Fruit fly (Drosophila melanogaster): ENCODE measurements around the gene Hmu.

Gene Hmu

DNA sequence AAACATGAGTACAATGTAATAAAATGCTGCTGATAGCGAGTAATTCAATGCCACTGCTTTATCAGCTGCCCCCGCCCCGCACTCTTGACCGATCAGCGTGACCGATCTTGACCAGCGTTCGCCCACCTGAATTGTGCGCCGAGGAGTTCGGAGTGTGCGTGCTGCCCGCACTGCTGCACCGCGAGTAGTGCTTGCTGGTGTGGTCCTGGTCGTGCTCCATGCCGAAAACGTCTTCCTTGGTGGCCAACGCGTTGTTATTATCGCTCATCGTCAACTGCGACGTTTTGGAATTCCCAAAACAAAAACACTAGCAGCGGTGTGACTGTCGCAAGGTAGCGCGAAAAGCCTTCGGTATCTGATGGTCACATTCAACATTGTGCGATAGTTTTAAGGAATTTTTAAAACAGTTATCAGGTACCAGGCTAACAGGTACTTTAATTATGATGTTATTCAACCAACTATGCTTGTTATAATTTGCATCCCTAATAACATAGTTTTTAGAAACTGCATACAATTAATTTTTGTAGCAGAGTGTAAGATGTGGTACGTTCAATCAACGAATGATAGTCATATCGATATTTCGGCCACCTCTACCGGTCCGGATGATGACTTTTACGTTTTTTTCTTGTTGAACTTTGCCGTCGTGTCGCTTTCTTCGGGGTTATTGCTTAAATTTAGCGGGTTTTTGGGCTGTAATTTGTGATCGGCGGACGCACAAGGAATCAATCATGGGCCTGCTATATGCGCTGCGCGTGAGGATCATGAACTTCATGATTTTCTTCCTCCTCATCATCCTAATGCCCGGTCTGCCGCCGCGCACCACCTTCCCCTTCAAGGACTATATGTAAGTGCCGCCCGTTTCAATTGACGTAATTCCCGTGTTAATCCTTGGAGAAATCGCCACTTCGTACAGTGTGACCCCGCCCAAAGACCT lies at the start of gene Hmu, which contains the start of gene bigmax:
TSS of gene Hmu (plus strand) at position 568 of the 934 bp plus-strand sequence.
TSS of gene bigmax (minus strand) at position 325 of the 934 bp plus-strand sequence.
- TF ChIP-seq usp (GFP tag; optimal IDR thresholded peaks at IDR 0.05) (no peak), Dll (optimal IDR thresholded peaks at IDR 0.05) (peak; percentile 34)

DNA sequence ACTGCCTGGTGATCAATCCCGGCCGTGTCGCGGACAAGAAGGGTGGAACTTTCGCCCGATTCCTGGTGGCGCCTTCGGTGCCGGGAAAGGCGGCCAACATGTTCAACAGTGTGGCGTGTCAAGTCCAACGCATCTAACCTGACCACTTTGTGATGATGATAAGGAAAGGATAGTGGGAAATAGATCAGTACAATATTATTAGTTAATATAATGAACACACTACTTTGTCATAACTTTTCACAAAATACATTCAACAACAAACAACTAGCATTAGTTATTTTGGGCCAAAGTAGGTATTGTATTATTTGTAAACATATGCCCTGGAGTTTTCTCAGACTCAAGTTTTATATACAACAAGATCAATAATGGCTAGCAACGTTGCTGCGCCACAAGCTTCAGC lies 47.6 kb upstream of the Hmu start, which contains the start of gene CG17991:
TSS of gene CG17991 (plus strand) at position 301 of the 400 bp plus-strand sequence.
- TF ChIP-seq usp (GFP tag; optimal IDR thresholded peaks at IDR 0.05) (no peak), CG8478 (optimal IDR thresholded peaks at IDR 0.05) (no peak), Dll (optimal IDR thresholded peaks at IDR 0.05) (no peak), psq (optimal IDR thresholded peaks at IDR 0.05) (no peak), pan (optimal IDR thresholded peaks at IDR 0.05) (no peak), EcR (GFP tag; optimal IDR thresholded peaks at IDR 0.05) (no peak)

DNA sequence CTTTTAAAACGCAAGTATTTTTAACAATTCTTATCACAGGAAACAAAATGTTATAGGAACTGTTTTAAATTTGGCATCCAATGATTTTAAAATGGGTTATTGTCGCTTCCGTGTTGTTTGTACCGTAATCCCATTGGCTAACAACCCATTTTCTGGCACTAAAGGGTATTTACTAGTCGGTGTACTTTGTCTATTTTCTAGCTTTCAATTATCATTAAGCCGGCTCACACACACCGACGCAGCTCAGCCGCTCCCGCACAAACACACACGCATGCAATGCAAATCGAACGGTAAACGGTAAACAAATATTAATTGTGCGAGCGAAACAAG lies 44.2 kb upstream of the Hmu start:
- TF ChIP-seq EcR (GFP tag; optimal IDR thresholded peaks at IDR 0.05) (no peak), CG8478 (optimal IDR thresholded peaks at IDR 0.05) (no peak), Dll (optimal IDR thresholded peaks at IDR 0.05) (no peak), psq (optimal IDR thresholded peaks at IDR 0.05) (no peak), usp (GFP tag; optimal IDR thresholded peaks at IDR 0.05) (no peak), pan (optimal IDR thresholded peaks at IDR 0.05) (no peak)

DNA sequence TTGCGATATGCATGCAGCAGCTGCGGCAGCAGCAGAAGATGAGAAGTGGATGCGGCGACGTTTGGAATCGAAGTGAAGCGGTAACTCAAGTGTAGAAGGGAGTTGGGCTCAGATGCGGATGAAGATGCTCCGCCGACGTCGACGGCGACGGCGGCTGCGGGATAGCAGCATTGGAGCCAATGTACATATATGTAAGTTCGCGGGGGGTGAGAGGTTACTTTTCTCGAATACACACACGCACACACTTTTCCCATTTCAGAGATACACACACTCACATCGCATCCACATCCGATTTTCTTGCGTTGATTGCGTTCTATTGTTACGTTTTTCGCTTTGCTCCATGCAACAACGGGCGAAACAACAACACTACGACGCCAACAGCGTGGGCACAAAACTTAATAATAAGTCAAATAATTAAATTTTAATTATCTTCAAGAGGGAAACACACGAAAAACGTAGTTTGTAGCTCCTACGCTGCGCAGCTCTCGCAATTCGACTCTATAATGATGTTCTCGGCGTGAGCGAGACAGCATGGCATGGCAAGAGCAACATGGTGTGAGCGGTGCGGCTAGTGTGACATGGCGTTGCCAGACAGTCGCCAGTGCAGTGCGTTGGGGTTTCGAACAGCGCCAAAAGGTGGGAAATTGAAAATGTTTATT lies 43.7 kb upstream of the Hmu start, which contains the start of gene CG18766:
TSS of gene CG18766 (minus strand) at position 508 of the 659 bp plus-strand sequence.
- no peak for TF ChIP-seq Dll (optimal IDR thresholded peaks at IDR 0.05)
- TF ChIP-seq pan (optimal IDR thresholded peaks at IDR 0.05) = no peak
- no peak for TF ChIP-seq usp (GFP tag; optimal IDR thresholded peaks at IDR 0.05)
- no peak for TF ChIP-seq EcR (GFP tag; optimal IDR thresholded peaks at IDR 0.05)
- peak; percentile 81 for TF ChIP-seq CG8478 (optimal IDR thresholded peaks at IDR 0.05)
- no peak for TF ChIP-seq psq (optimal IDR thresholded peaks at IDR 0.05)

DNA sequence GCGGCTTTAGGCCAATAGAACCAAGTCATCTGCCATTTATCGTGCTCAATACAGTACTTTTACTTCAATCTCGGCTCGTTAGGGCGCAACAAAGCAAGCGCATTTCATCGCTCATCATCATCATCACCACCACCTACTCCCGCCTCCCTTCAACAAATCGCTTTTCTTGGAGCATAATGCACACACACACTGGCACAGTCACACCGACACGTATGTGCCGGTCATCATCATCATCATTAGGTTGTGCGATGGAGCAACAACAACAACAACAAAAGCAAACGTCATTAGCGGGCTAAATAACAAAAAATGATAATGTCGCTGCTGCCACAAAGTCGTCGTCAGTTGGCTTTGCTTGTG lies 43.2 kb upstream of the Hmu start:
- TF ChIP-seq EcR (GFP tag; optimal IDR thresholded peaks at IDR 0.05) = no peak
- no peak for TF ChIP-seq usp (GFP tag; optimal IDR thresholded peaks at IDR 0.05)
- no peak for TF ChIP-seq pan (optimal IDR thresholded peaks at IDR 0.05)
- no peak for TF ChIP-seq psq (optimal IDR thresholded peaks at IDR 0.05)
- TF ChIP-seq Dll (optimal IDR thresholded peaks at IDR 0.05) = no peak
- no peak for TF ChIP-seq CG8478 (optimal IDR thresholded peaks at IDR 0.05)

DNA sequence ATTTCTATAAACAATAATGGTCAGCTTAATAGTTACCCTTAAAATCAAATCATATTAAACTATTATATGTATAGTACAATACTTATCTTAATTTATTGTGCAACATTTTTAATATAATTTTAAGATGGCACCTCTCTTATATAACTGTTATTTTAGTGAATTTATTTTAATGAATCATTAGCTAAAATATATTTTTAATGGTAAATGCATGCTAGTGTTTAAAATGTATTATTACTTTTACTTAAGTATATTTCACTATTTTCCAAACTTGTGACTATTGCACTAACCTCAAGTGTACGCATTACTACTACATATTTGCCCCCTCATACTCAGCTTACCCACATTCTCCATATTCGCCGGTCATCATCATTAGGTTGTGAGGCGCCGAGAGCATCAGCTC lies 42.3 kb upstream of the Hmu start:
- TF ChIP-seq psq (optimal IDR thresholded peaks at IDR 0.05) (no peak), CG8478 (optimal IDR thresholded peaks at IDR 0.05) (no peak), EcR (GFP tag; optimal IDR thresholded peaks at IDR 0.05) (no peak)

DNA sequence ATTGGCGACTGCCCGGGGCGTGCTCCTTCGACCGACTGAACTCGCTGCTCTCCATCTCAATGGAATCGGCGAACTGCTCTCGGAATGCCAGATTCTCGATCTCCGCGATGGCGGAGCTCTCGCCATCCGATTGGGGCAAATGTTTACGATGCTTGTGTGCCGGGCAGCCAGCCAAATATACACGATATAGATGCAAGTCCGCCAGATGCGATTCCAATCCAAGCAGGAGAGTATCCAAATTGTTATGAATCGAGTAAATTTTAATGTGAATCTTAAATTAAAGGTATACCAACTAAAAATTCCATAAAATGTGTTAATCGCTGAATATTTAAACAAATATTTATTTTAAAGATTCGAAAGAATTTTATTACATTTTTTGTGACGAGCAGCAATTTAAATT lies 40.7 kb upstream of the Hmu start, which contains the start of gene CG5984:
TSS of gene CG5984 (minus strand) at position 101 of the 400 bp plus-strand sequence.
- no peak for TF ChIP-seq Dll (optimal IDR thresholded peaks at IDR 0.05)
- no peak for TF ChIP-seq EcR (GFP tag; optimal IDR thresholded peaks at IDR 0.05)

DNA sequence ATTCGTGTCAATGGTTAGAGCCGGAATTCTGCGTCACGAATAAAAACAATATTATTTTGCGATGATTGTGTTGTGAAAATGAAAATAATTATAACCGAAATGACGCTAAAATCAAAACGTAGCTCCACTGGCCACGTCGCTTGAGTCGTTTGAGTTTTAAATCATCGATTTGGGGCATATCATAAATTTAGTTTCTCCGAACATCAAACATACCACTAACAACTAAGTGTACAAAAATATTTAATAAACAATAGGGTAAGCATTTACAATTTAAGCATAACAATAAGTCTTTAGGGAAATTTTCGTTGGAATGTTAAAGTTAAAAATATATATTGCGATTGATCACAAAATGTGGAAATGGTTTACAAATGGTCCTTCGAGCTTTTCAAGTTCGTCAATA lies 37.7 kb upstream of the Hmu start, which contains the start of the genes TTLL6B and TfIIA-L:
TSS of gene TTLL6B (minus strand) at position 101 of the 400 bp plus-strand sequence.
TSS of gene TfIIA-L (plus strand) at position 206 of the 400 bp plus-strand sequence.
- TF ChIP-seq psq (optimal IDR thresholded peaks at IDR 0.05) = no peak
- TF ChIP-seq usp (GFP tag; optimal IDR thresholded peaks at IDR 0.05) = no peak
- no peak for TF ChIP-seq EcR (GFP tag; optimal IDR thresholded peaks at IDR 0.05)
- no peak for TF ChIP-seq pan (optimal IDR thresholded peaks at IDR 0.05)
- TF ChIP-seq CG8478 (optimal IDR thresholded peaks at IDR 0.05) = no peak
- TF ChIP-seq Dll (optimal IDR thresholded peaks at IDR 0.05) = no peak

DNA sequence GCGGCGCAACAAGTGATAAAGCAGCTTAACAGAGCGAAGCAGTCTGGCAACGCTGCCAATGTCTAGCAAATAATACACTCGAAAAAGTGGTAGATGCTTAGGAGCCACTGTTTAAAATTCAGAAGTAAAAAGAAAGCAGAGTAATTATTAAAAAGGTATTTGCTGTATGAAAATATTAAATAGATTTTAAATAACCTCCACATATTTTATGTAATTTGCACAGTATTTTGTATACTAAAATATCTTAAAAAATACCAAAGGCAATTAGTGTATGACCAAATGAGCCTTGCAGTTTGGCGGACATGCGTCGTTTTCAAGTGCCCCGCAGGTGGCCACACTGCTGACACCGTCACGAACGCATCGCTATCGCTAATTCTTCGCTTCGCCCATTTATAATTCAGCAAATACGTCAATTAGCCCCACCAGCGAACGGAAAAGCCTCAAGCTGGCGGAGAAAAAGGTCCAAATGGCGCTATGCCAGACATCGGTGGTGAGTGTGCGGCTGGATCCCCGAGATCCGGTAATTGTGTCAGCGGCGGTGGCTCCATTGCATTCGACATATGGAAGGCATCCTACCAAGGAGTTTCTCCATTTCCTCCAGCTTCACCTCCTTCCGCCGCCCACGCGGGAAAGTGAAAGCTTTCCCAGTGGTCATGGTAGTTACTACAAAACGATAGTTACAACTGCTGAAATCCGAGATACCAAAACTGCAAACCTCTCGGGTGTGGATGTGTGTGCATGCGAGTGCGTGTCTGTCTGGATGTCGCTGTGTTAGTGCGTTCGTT lies 35.2 kb upstream of the Hmu start, which contains the start of gene pll:
TSS of gene pll (minus strand) at position 47 of the 785 bp plus-strand sequence.
- TF ChIP-seq EcR (GFP tag; optimal IDR thresholded peaks at IDR 0.05) (no peak), Dll (optimal IDR thresholded peaks at IDR 0.05) (no peak), pan (optimal IDR thresholded peaks at IDR 0.05) (no peak), usp (GFP tag; optimal IDR thresholded peaks at IDR 0.05) (no peak), CG8478 (optimal IDR thresholded peaks at IDR 0.05) (no peak), psq (optimal IDR thresholded peaks at IDR 0.05) (no peak)

DNA sequence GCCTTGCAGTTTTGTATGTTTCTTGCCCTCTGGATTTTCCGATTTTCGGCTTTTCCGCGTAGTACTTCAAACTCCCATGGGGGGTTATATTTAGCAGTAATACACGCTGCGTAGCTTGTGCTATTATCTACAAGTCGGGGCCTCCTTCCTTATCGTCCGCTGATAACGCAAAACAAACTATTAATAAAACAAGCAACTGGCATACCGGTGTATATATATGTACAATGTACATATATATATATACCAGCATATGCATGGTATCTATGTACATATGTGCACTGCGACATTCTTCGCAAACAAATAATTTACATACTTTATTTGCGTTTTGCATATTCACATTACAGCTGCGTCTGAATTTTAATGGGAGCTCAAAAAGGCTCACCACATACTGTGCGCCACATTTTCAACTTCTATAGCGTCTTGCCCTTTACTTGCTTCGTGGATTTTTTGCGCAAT lies 34.6 kb upstream of the Hmu start:
- TF ChIP-seq CG8478 (optimal IDR thresholded peaks at IDR 0.05) = no peak
- TF ChIP-seq Dll (optimal IDR thresholded peaks at IDR 0.05) = no peak
- no peak for TF ChIP-seq EcR (GFP tag; optimal IDR thresholded peaks at IDR 0.05)
- TF ChIP-seq pan (optimal IDR thresholded peaks at IDR 0.05) = no peak
- no peak for TF ChIP-seq psq (optimal IDR thresholded peaks at IDR 0.05)
- no peak for TF ChIP-seq usp (GFP tag; optimal IDR thresholded peaks at IDR 0.05)

DNA sequence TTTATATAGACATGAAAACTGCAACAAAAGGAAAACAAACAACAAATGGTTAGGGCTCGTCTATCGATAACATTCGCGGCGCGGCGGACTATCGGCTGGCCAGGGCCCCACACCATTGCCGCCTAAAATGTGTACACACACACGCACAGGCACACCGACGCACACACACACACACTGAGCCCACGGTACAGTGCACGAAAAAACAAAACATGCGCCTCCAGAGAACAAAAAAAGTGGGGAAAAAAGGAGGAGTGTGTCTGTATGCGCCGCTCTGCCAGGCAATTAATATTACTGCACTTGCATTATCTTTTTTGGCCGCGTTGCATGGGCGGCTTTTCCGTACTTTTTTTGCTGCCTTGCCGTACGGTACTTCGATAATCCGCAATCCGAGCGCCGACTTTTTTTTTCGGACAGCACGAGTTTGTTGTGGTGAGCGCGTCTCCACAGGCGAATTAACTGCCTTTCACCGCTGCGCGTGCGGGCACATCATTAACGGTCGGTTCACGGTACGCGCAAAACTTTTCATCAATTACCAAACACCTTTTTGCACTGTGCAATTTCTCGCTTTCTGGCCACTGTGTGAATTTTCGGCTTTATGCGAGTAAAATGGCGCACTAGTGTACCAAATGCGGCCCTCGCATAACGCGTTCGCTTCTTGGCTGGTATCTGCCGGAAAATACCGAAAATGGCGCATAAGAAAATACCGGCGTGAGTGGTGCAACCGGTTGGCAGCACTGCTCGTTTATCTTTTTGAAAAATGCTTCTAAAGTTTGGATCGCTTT lies 24.9 kb upstream of the Hmu start, which contains the start of gene woc:
TSS of gene woc (minus strand) at position 622 of the 782 bp plus-strand sequence.
- TF ChIP-seq psq (optimal IDR thresholded peaks at IDR 0.05) (no peak), EcR (GFP tag; optimal IDR thresholded peaks at IDR 0.05) (no peak), pan (optimal IDR thresholded peaks at IDR 0.05) (no peak), Dll (optimal IDR thresholded peaks at IDR 0.05) (peak; percentile 6)
